Fruit fly (Drosophila melanogaster): ENCODE data around the gene CG5860.

The CG5860 gene

DNA sequence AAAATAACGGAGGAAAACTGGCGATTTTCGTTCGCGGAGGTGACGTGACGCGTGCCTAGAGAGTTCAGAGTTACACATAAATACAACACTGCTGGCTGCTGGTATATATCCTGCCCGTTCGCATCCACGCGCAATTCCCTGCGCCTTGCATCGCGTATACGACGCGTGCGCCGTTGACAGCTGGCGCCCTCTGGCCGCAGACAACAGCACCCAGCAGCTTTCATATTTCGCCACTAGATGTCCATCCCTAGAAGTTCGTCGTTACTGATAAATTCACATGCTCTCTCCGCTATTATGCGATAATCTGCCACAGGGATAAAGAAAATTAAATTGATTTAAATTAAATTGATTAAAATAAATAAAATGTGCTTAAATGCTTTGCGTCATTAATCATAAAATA lies 7.0 kb upstream of the CG5860 start, which contains the start of gene Sur-8 (continued):
- no peak for TF ChIP-seq CG2202 (tag; optimal IDR thresholded peaks at IDR 0.05)
- TF ChIP-seq CG16813 (GFP tag; IDR thresholded peaks at IDR 0.05; ENCODE audit: partially characterized antibody) = no peak
- peak; percentile 1 for TF ChIP-seq CG6813 (GFP tag; optimal IDR thresholded peaks at IDR 0.05)
- no peak for TF ChIP-seq CG5180 (GFP tag; optimal IDR thresholded peaks at IDR 0.05)
- TF ChIP-seq Usf (GFP tag; optimal IDR thresholded peaks at IDR 0.05) = no peak
- TF ChIP-seq CG1832 (GFP tag; optimal IDR thresholded peaks at IDR 0.05) = no peak
- TF ChIP-seq CG15514 (GFP tag; optimal IDR thresholded peaks at IDR 0.05) = peak; percentile 75
- no peak for TF ChIP-seq unpg (GFP tag; optimal IDR thresholded peaks at IDR 0.05)
- peak; percentile 83 for TF ChIP-seq Mrtf (GFP tag; IDR thresholded peaks at IDR 0.05)
- TF ChIP-seq CG15601 (tag; optimal IDR thresholded peaks at IDR 0.05) = no peak
- TF ChIP-seq CG14050 (GFP tag; IDR thresholded peaks at IDR 0.05) = peak; percentile 59
- TF ChIP-seq lov (optimal IDR thresholded peaks at IDR 0.05) = no peak
- TF ChIP-seq lov (GFP tag; IDR thresholded peaks at IDR 0.05) = no peak
- TF ChIP-seq dpn (GFP tag; optimal IDR thresholded peaks at IDR 0.05) = peak; percentile 72 to 77
- TF ChIP-seq bsh (GFP tag; optimal IDR thresholded peaks at IDR 0.05) = peak in 1 of 2 experiments; percentile 45
- TF ChIP-seq eve (GFP tag; optimal IDR thresholded peaks at IDR 0.05) = no peak
- no peak for TF ChIP-seq CG8281 (tag; optimal IDR thresholded peaks at IDR 0.05)
- no peak for TF ChIP-seq btn (GFP tag; optimal IDR thresholded peaks at IDR 0.05)
- no peak for TF ChIP-seq peb (GFP tag; IDR thresholded peaks at IDR 0.05)
- peak; percentile 85 for TF ChIP-seq Xbp1 (GFP tag; optimal IDR thresholded peaks at IDR 0.05)
- no peak for TF ChIP-seq sqz (GFP tag; optimal IDR thresholded peaks at IDR 0.05)
- no peak for TF ChIP-seq Spps (tag; optimal IDR thresholded peaks at IDR 0.05)
- TF ChIP-seq stc (GFP tag; IDR thresholded peaks at IDR 0.05) = peak; percentile 39; the same call in 1 of the 2 replicates
- TF ChIP-seq CG11504 (tag; optimal IDR thresholded peaks at IDR 0.05) = peak; percentile 70
- peak; percentile 71 for TF ChIP-seq HHEX (GFP tag; optimal IDR thresholded peaks at IDR 0.05)
- TF ChIP-seq Nf-YA (GFP tag; IDR thresholded peaks at IDR 0.05) = no peak
- no peak for TF ChIP-seq Stat92E (GFP tag; optimal IDR thresholded peaks at IDR 0.05)
- TF ChIP-seq tgo (GFP tag; IDR thresholded peaks at IDR 0.05) = peak; percentile 67; the same call in 2 of the 3 replicates
- peak; percentile 54 for TF ChIP-seq CG10209 (GFP tag; optimal IDR thresholded peaks at IDR 0.05)
- peak; percentile 23 for TF ChIP-seq Sry-δ (GFP tag; optimal IDR thresholded peaks at IDR 0.05)
- TF ChIP-seq CG15011 (GFP tag; optimal IDR thresholded peaks at IDR 0.05) = no peak
- 0 out of 2 replicates have a peak, but pooled peaks have one; percentile 22 for TF ChIP-seq ranshi (GFP tag; IDR thresholded peaks at IDR 0.05)
- no peak for TF ChIP-seq Hr39 (optimal IDR thresholded peaks at IDR 0.05)
- no peak for TF ChIP-seq pan (optimal IDR thresholded peaks at IDR 0.05)
- TF ChIP-seq pan (GFP tag; optimal IDR thresholded peaks at IDR 0.05 in 1 of 2, IDR thresholded peaks at IDR 0.05 in 1 of 2) = peak in 1 of 2 experiments; percentile 77
- TF ChIP-seq CG9727 (GFP tag; optimal IDR thresholded peaks at IDR 0.05) = peak; percentile 33
- TF ChIP-seq CG10366 (GFP tag; IDR thresholded peaks at IDR 0.05) = peak; percentile 68
- peak; percentile 48 for TF ChIP-seq CG2678 (tag; optimal IDR thresholded peaks at IDR 0.05)
- no peak for TF ChIP-seq prd (optimal IDR thresholded peaks at IDR 0.05)
- TF ChIP-seq prd (GFP tag; IDR thresholded peaks at IDR 0.05) = peak; percentile 75
- peak; percentile 55 for TF ChIP-seq PHDP (tag; optimal IDR thresholded peaks at IDR 0.05)
- peak; percentile 25 for TF ChIP-seq CG18011 (GFP tag; optimal IDR thresholded peaks at IDR 0.05)
- TF ChIP-seq Atf6 (GFP tag; IDR thresholded peaks at IDR 0.05) = peak; percentile 60
- no peak for TF ChIP-seq danr (GFP tag; IDR thresholded peaks at IDR 0.05)
- TF ChIP-seq lab (GFP tag; optimal IDR thresholded peaks at IDR 0.05) = peak; percentile 79
- no peak for TF ChIP-seq CrebB (tag; optimal IDR thresholded peaks at IDR 0.05)
- TF ChIP-seq Drgx (GFP tag; IDR thresholded peaks at IDR 0.05) = no peak
- peak; percentile 65 for TF ChIP-seq Atf-2 (GFP tag; optimal IDR thresholded peaks at IDR 0.05)
- no peak for TF ChIP-seq ems (GFP tag; optimal IDR thresholded peaks at IDR 0.05)
- TF ChIP-seq cwo (GFP tag; optimal IDR thresholded peaks at IDR 0.05) = no peak
- peak; percentile 45; the same call in 1 of the 2 replicates for TF ChIP-seq CG6689 (GFP tag; IDR thresholded peaks at IDR 0.05)

Data from whole organism, embryonic.